Worm (Caenorhabditis elegans) whole organism, L2 larva: ENCODE measurements around the gene C27F2.7.

Experiments
- C34F6.9 ChIP-seq: fragments of 150-350 bp; optimal IDR thresholded peaks from 2 replicates; lab custom pipeline; 2014; ENCODE audit warnings: missing biosample characterization, missing genetic modification characterization
- F13H6.1 ChIP-seq: sonication (generic microtip); optimal IDR thresholded peaks from 2 replicates; lab custom pipeline; 2016; ENCODE audit warnings: missing genetic modification characterization, missing compliant biosample characterization
- R02D3.7 ChIP-seq: fragments of 150-350 bp; optimal IDR thresholded peaks from 2 replicates; lab custom pipeline; 2014; ENCODE audit warnings: missing biosample characterization, missing genetic modification characterization
- Y55F3AM.14 ChIP-seq: fragments of 200-800 bp; sonication (Bioruptor generic); optimal IDR thresholded peaks from 2 replicates; lab custom pipeline; 2018; ENCODE audit warnings: mild to moderate bottlenecking, missing genetic modification characterization, missing compliant biosample characterization
- ZK546.5 ChIP-seq: sonication (generic microtip); optimal IDR thresholded peaks from 2 replicates; lab custom pipeline; 2017; ENCODE audit warnings: missing biosample characterization, missing genetic modification characterization
- alr-1 ChIP-seq: fragments of 150-350 bp; optimal IDR thresholded peaks from 2 replicates; lab custom pipeline; 2014; ENCODE audit warnings: missing biosample characterization, missing genetic modification characterization
- aly-2 ChIP-seq: fragments of 150-350 bp; optimal IDR thresholded peaks from 2 replicates; lab custom pipeline; 2014; ENCODE audit warnings: missing biosample characterization, missing genetic modification characterization
- ama-1 ChIP-seq: fragments of 150-350 bp; optimal IDR thresholded peaks from 2 replicates; lab custom pipeline; 2018; ENCODE audit warnings: inconsistent platforms
- blmp-1 ChIP-seq: sonication (generic microtip); optimal IDR thresholded peaks from 2 replicates; lab custom pipeline; 2017; ENCODE audit warnings: missing genetic modification characterization, mild to moderate bottlenecking, missing compliant biosample characterization, antibody characterized with exemption, moderate library complexity; ENCODE audit not compliant: insufficient read depth
- ceh-16 ChIP-seq: fragments of 150-350 bp; optimal IDR thresholded peaks from 2 replicates; lab custom pipeline; 2014; ENCODE audit warnings: missing biosample characterization, missing genetic modification characterization
- ceh-82 ChIP-seq: fragments of 150-350 bp; optimal IDR thresholded peaks from 2 replicates; lab custom pipeline; 2014; ENCODE audit warnings: missing biosample characterization, missing genetic modification characterization
- crh-2 ChIP-seq: sonication (generic microtip); optimal IDR thresholded peaks from 2 replicates; lab custom pipeline; 2017; ENCODE audit warnings: missing biosample characterization, missing genetic modification characterization
- dmd-4 ChIP-seq: sonication (generic microtip); optimal IDR thresholded peaks from 2 replicates; lab custom pipeline; 2017; ENCODE audit warnings: missing biosample characterization, missing genetic modification characterization
- egl-27 ChIP-seq: sonication (generic microtip); optimal IDR thresholded peaks from 3 replicates; lab custom pipeline; 2017; ENCODE audit warnings: missing biosample characterization, missing genetic modification reagents, missing genetic modification characterization
- elt-1 ChIP-seq: fragments of 150-350 bp; optimal IDR thresholded peaks from 2 replicates; lab custom pipeline; 2014; ENCODE audit warnings: missing biosample characterization, missing genetic modification characterization
- elt-3 ChIP-seq: sonication (generic microtip); optimal IDR thresholded peaks from 2 replicates; lab custom pipeline; 2017; ENCODE audit warnings: missing biosample characterization, missing genetic modification characterization
- fos-1 ChIP-seq: fragments of 150-350 bp; optimal IDR thresholded peaks from 2 replicates; lab custom pipeline; 2014; ENCODE audit warnings: missing biosample characterization, missing genetic modification characterization
- gmeb-1 ChIP-seq: fragments of 150-350 bp; optimal IDR thresholded peaks from 2 replicates; lab custom pipeline; 2014; ENCODE audit warnings: missing biosample characterization, missing genetic modification characterization
- lin-11 ChIP-seq: fragments of 150-350 bp; sonication (generic microtip); optimal IDR thresholded peaks from 2 replicates; lab custom pipeline; 2014; ENCODE audit warnings: missing biosample characterization, missing genetic modification characterization, inconsistent platforms, mixed read lengths
- lin-13 ChIP-seq: fragments of 150-350 bp; optimal IDR thresholded peaks from 2 replicates; lab custom pipeline; 2014; ENCODE audit warnings: missing biosample characterization, missing genetic modification reagents, missing genetic modification characterization
- lin-39 ChIP-seq: fragments of 150-350 bp; optimal IDR thresholded peaks from 2 replicates; lab custom pipeline; 2014; ENCODE audit warnings: missing biosample characterization, missing genetic modification reagents, missing genetic modification characterization
- lsy-2 ChIP-seq, 2 experiments: fragments of 150-350 bp in 1 of 2; sonication (generic microtip) in 1 of 2; optimal IDR thresholded peaks; 2 replicates each; lab custom pipeline; 2014 to 2017; ENCODE audit warnings: missing biosample characterization in 2 of 2, missing genetic modification characterization in 2 of 2
- mab-5 ChIP-seq: fragments of 150-350 bp; optimal IDR thresholded peaks from 2 replicates; lab custom pipeline; 2014; ENCODE audit warnings: missing biosample characterization, missing genetic modification characterization
- mbf-1 ChIP-seq: sonication (generic microtip); optimal IDR thresholded peaks from 2 replicates; lab custom pipeline; 2017; ENCODE audit warnings: missing biosample characterization, missing genetic modification characterization
- mdl-1 ChIP-seq, 2 experiments: fragments of 150-350 bp in 1 of 2; sonication (generic microtip) in 1 of 2; optimal IDR thresholded peaks; 2 replicates each; lab custom pipeline; 2017; ENCODE audit warnings: missing biosample characterization in 2 of 2, missing genetic modification characterization in 2 of 2
- nhr-10 ChIP-seq: sonication (generic microtip); optimal IDR thresholded peaks from 2 replicates; lab custom pipeline; 2017; ENCODE audit warnings: missing biosample characterization, missing genetic modification characterization
- nhr-11 ChIP-seq: fragments of 150-350 bp; optimal IDR thresholded peaks from 2 replicates; lab custom pipeline; 2014; ENCODE audit warnings: missing biosample characterization, missing genetic modification characterization
- nhr-12 ChIP-seq: fragments of 150-350 bp; optimal IDR thresholded peaks from 2 replicates; lab custom pipeline; 2014; ENCODE audit warnings: missing biosample characterization, missing genetic modification characterization
- nhr-129 ChIP-seq: fragments of 150-350 bp; optimal IDR thresholded peaks from 2 replicates; lab custom pipeline; 2014; ENCODE audit warnings: missing biosample characterization, missing genetic modification characterization
- nhr-21 ChIP-seq: fragments of 150-350 bp; optimal IDR thresholded peaks from 2 replicates; lab custom pipeline; 2014; ENCODE audit warnings: missing biosample characterization, missing genetic modification characterization
- nhr-23 ChIP-seq: fragments of 150-350 bp; optimal IDR thresholded peaks from 2 replicates; lab custom pipeline; 2014; ENCODE audit warnings: missing biosample characterization, missing genetic modification reagents, missing genetic modification characterization
- nhr-237 ChIP-seq: fragments of 150-350 bp; optimal IDR thresholded peaks from 2 replicates; lab custom pipeline; 2014; ENCODE audit warnings: missing biosample characterization, missing genetic modification characterization
- nhr-25 ChIP-seq: fragments of 150-350 bp; sonication (generic microtip); optimal IDR thresholded peaks from 3 replicates; lab custom pipeline; 2014; ENCODE audit warnings: missing biosample characterization, missing genetic modification characterization
- nhr-6 ChIP-seq: fragments of 150-350 bp; optimal IDR thresholded peaks from 2 replicates; lab custom pipeline; 2014; ENCODE audit warnings: missing biosample characterization, missing genetic modification characterization
- nhr-77 ChIP-seq: fragments of 150-350 bp; optimal IDR thresholded peaks from 2 replicates; lab custom pipeline; 2014; ENCODE audit warnings: missing biosample characterization, missing genetic modification characterization
- peb-1 ChIP-seq: fragments of 150-350 bp; optimal IDR thresholded peaks from 2 replicates; lab custom pipeline; 2014; ENCODE audit warnings: missing biosample characterization, missing genetic modification characterization
- sem-4 ChIP-seq: fragments of 150-350 bp; optimal IDR thresholded peaks from 2 replicates; lab custom pipeline; 2014; ENCODE audit warnings: missing biosample characterization, missing genetic modification reagents, missing genetic modification characterization
- skn-1 ChIP-seq: sonication (generic microtip); optimal IDR thresholded peaks from 2 replicates; lab custom pipeline; 2017; ENCODE audit warnings: missing biosample characterization, missing genetic modification characterization
- sma-3 ChIP-seq: sonication (generic microtip); optimal IDR thresholded peaks from 2 replicates; lab custom pipeline; 2016; ENCODE audit warnings: missing genetic modification reagents, missing genetic modification characterization, missing compliant biosample characterization
- sma-9 ChIP-seq, 2 experiments: fragments of 150-350 bp in 1 of 2; sonication (generic microtip) in 1 of 2; optimal IDR thresholded peaks; 2 replicates each; lab custom pipeline; 2014 to 2016; ENCODE audit warnings: missing genetic modification characterization in 2 of 2, mild to moderate bottlenecking in 1 of 2, missing biosample characterization in 1 of 2, missing compliant biosample characterization in 1 of 2, missing genetic modification reagents in 1 of 2, moderate library complexity in 1 of 2
- snpc-4 ChIP-seq: fragments of 150-350 bp; optimal IDR thresholded peaks from 2 replicates; lab custom pipeline; 2014; ENCODE audit warnings: missing biosample characterization, missing genetic modification characterization
- unc-39 ChIP-seq: fragments of 150-350 bp; optimal IDR thresholded peaks from 2 replicates; lab custom pipeline; 2014; ENCODE audit warnings: missing biosample characterization, missing genetic modification characterization
- unc-55 ChIP-seq: fragments of 150-350 bp; sonication (generic microtip); optimal IDR thresholded peaks from 3 replicates; lab custom pipeline; 2014; ENCODE audit warnings: missing biosample characterization, missing genetic modification reagents, missing genetic modification characterization
- unc-62 ChIP-seq: fragments of 150-350 bp; optimal IDR thresholded peaks from 2 replicates; lab custom pipeline; 2014; ENCODE audit warnings: missing biosample characterization, missing genetic modification reagents, missing genetic modification characterization
- zag-1 ChIP-seq: fragments of 150-350 bp; optimal IDR thresholded peaks from 2 replicates; lab custom pipeline; 2014; ENCODE audit warnings: missing biosample characterization, missing genetic modification characterization
- ztf-1 ChIP-seq: fragments of 200-800 bp; sonication (Bioruptor generic); conservative IDR thresholded peaks from 2 replicates; pipeline ENCODE4 v1.3.6; 2022; ENCODE audit warnings: missing genetic modification characterization, missing compliant biosample characterization
- ztf-11 ChIP-seq: sonication (generic microtip); optimal IDR thresholded peaks from 2 replicates; lab custom pipeline; 2017; ENCODE audit warnings: missing biosample characterization, missing genetic modification characterization
- ztf-4 ChIP-seq: fragments of 150-350 bp; optimal IDR thresholded peaks from 2 replicates; lab custom pipeline; 2014; ENCODE audit warnings: missing biosample characterization, missing genetic modification characterization

C27F2.7 gene

ce11 chrIII:5025136-5025629 is 40.9 kb upstream of the C27F2.7 start:
- TF ChIP-seq ztf-11 (no peak), Y55F3AM.14 (GFP tag; lab: Kevin White, UChicago) (peak; percentile 7), elt-1 (no peak), sma-3 (GFP tag; lab: Kevin White, UChicago) (peak; percentile 44), nhr-11 (tag; lab: Kevin White, UChicago) (no peak), nhr-12 (tag; lab: Kevin White, UChicago) (no peak), sem-4 (peak; percentile 47), lin-39 (tag; lab: Kevin White, UChicago) (no peak), nhr-6 (tag; lab: Kevin White, UChicago) (no peak), aly-2 (tag; lab: Kevin White, UChicago) (no peak), mbf-1 (no peak), ceh-16 (tag; lab: Kevin White, UChicago) (no peak), dmd-4 (tag; lab: Kevin White, UChicago) (no peak), unc-62 (GFP tag; lab: Kevin White, UChicago) (no peak), nhr-25 (no peak), nhr-77 (tag; lab: Kevin White, UChicago) (no peak), nhr-23 (tag; lab: Kevin White, UChicago) (no peak), nhr-10 (tag; lab: Kevin White, UChicago) (no peak), R02D3.7 (tag; lab: Kevin White, UChicago) (no peak), unc-39 (tag; lab: Kevin White, UChicago) (no peak), lin-11 (tag; lab: Kevin White, UChicago) (no peak), blmp-1 (tag; lab: Kevin White, UChicago) (no peak), ceh-82 (tag; lab: Kevin White, UChicago) (no peak), mdl-1 (tag; optimal IDR thresholded peaks at IDR 0.05; lab: Kevin White, UChicago) (no peak), gmeb-1 (tag; lab: Kevin White, UChicago) (peak; percentile 28), fos-1 (no peak), skn-1 (tag; lab: Kevin White, UChicago) (no peak), C34F6.9 (tag; lab: Kevin White, UChicago) (peak; percentile 25), elt-3 (tag; lab: Kevin White, UChicago) (no peak), zag-1 (tag; lab: Kevin White, UChicago) (no peak), lin-13 (GFP tag; lab: Kevin White, UChicago) (peak; percentile 19), peb-1 (tag; lab: Kevin White, UChicago) (no peak), alr-1 (tag; lab: Kevin White, UChicago) (no peak), sma-9 (GFP tag; optimal IDR thresholded peaks at IDR 0.05; lab: Kevin White, UChicago) (no peak), sma-9 (tag; optimal IDR thresholded peaks at IDR 0.05; lab: Kevin White, UChicago) (no peak), snpc-4 (no peak), ZK546.5 (no peak), ama-1 (peak; percentile 83), crh-2 (peak; percentile 26), egl-27 (tag; lab: Kevin White, UChicago) (no peak), ztf-1 (GFP tag; lab: Robert Waterston, UW) (peak; percentile 93), mab-5 (tag; lab: Kevin White, UChicago) (no peak), nhr-129 (tag; lab: Kevin White, UChicago) (no peak), lsy-2 (tag; optimal IDR thresholded peaks at IDR 0.05; lab: Kevin White, UChicago) (peak in 1 of 2 experiments; percentile 60), ztf-4 (tag; lab: Kevin White, UChicago) (peak; percentile 79), nhr-237 (tag; lab: Kevin White, UChicago) (no peak), nhr-21 (tag; lab: Kevin White, UChicago) (peak; percentile 2), F13H6.1 (tag; lab: Kevin White, UChicago) (peak; percentile 7), unc-55 (GFP tag; lab: Kevin White, UChicago) (no peak)
